Fruit fly (Drosophila melanogaster): ENCODE measurements around the gene mRpL2.

DNA sequence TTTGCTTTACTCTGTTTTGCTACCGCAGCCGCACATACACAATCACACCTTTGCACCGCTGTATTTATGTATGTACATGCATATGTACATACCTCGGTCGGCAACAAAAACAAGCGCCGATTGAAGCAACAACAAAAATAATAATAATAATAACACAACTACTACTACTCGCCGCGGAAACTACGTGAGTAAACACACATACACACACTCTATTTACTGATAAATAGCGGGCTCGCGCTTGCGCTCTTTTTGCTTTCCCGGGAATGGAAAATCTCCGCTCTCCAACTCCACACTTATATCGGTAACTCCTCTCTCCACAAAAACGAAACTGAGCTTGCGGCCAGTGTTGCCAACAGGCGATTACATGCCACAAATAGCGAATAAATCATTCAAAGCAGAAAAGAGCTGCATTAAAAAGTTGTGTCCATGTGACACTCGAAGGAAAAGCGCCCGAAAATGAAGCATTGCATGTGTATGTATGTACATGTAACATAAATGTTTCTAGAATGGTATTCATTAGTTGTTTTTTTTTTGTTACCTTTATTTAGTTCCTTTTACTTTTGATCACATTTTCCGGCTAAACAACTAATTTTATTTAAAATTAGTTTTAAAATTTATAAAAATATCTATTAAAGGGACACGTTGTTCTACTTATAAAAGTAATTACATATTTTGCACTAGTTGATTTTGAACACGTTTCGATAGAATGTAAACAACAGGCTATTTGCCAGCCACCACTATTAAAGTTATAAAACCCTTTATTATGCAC lies 1.8 kb upstream of the mRpL2 start:
- TF ChIP-seq CG11762 (GFP tag; optimal IDR thresholded peaks at IDR 0.05; ENCODE audit: insufficient read depth) (no peak), fd59A (GFP tag; optimal IDR thresholded peaks at IDR 0.05) (no peak), eg (GFP tag; IDR thresholded peaks at IDR 0.05) (peak; percentile 53; the same call in 2 of the 3 replicates), dsx (GFP tag; optimal IDR thresholded peaks at IDR 0.05; ENCODE audit: poor library complexity, severe bottlenecking) (peak; percentile 6), Ets96B (tag; optimal IDR thresholded peaks at IDR 0.05) (no peak), Lpt (GFP tag; optimal IDR thresholded peaks at IDR 0.05) (peak; percentile 19), Sox102F (GFP tag; optimal IDR thresholded peaks at IDR 0.05) (no peak)

Data from whole organism, prepupa.